Fruit fly (Drosophila melanogaster): ENCODE measurements around the gene CG15544.

DNA sequence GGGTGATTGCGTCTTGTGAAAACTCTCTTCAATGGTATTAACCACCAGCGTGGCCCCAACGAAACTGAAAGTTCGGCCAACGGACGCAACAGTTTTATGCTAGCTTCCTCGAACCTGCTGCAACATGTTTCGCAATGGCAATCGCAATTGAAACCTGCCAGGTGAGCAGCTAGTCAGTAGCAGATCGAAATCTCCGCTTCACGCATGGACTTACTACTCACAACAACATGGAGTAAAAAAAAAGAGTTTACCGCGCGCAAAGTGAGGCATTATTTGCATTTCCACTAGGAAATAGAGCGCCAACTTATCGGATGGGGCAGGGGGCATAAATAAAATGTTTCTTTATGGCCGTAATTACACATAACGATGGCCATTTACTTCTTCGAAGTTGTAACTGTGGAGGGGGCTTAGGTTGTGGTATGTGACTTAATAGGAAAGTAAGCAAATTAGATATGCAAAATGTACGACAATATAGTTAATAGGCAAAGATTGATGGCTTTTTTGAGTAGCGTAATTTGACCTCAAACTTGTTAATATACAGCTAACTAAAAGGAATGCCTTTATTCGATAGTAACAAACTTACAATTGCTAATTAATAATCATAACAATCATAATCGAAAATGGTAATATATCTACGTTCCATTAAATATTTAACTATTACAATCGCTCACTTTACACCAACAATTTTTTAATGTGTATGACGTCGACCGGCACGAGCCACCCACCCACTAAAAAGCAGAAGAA is 44.9 kb downstream of the CG15544 start, which contains the start of gene CG15545:
- TF ChIP-seq CG14710 (tag; optimal IDR thresholded peaks at IDR 0.05) (no peak), hkb (optimal IDR thresholded peaks at IDR 0.05) (no peak), hkb (GFP tag; IDR thresholded peaks at IDR 0.05) (no peak), CG5953 (GFP tag; IDR thresholded peaks at IDR 0.05) (no peak), klu (GFP tag; IDR thresholded peaks at IDR 0.05) (no peak), CG9797 (GFP tag; optimal IDR thresholded peaks at IDR 0.05) (no peak), CG11560 (tag; IDR thresholded peaks at IDR 0.05) (no peak), Drgx (GFP tag; IDR thresholded peaks at IDR 0.05) (no peak), corto (GFP tag; optimal IDR thresholded peaks at IDR 0.05) (no peak), fu2 (GFP tag; optimal IDR thresholded peaks at IDR 0.05) (no peak), Max (GFP tag; optimal IDR thresholded peaks at IDR 0.05) (no peak), Elba2 (GFP tag; optimal IDR thresholded peaks at IDR 0.05) (no peak)

All from whole organism, embryonic.